Worm (Caenorhabditis elegans): ENCODE results near the gene K09C4.2.

K09C4.2 gene

ce11 chrX:3289183-3289582 lies 7.1 kb upstream of the K09C4.2 start, which contains the start of gene K09C4.4:
Gene K09C4.4, plus strand, starts transcription at chrX:3289483.
- TF ChIP-seq sea-1 (GFP tag; conservative IDR thresholded peaks at IDR 0.05): no peak
- no peak for TF ChIP-seq hmbx-1 (tag; optimal IDR thresholded peaks at IDR 0.05)
- no peak for TF ChIP-seq F13C5.2 (tag; optimal IDR thresholded peaks at IDR 0.05)
- no peak for TF ChIP-seq aly-1 (tag; optimal IDR thresholded peaks at IDR 0.05)
- no peak for TF ChIP-seq pes-1 (GFP tag; IDR thresholded peaks at IDR 0.05)
- no peak for TF ChIP-seq ceh-13 (GFP tag; optimal IDR thresholded peaks at IDR 0.05)
- no peak for TF ChIP-seq hmg-4 (GFP tag; optimal IDR thresholded peaks at IDR 0.05)
- no peak for TF ChIP-seq hnd-1 (tag; optimal IDR thresholded peaks at IDR 0.05)

- no peak for TF ChIP-seq tbx-11 (GFP tag; IDR thresholded peaks at IDR 0.05)
- no peak for TF ChIP-seq tbx-37 (GFP tag; conservative IDR thresholded peaks at IDR 0.05)
Measured at ce11 chrX:3290147-3290546, 6.1 kb upstream of the K09C4.2 start.

- TF ChIP-seq tbx-37 (GFP tag; conservative IDR thresholded peaks at IDR 0.05): no peak
Measured at ce11 chrX:3291948-3292347, 4.3 kb upstream of the K09C4.2 start.

DNA sequence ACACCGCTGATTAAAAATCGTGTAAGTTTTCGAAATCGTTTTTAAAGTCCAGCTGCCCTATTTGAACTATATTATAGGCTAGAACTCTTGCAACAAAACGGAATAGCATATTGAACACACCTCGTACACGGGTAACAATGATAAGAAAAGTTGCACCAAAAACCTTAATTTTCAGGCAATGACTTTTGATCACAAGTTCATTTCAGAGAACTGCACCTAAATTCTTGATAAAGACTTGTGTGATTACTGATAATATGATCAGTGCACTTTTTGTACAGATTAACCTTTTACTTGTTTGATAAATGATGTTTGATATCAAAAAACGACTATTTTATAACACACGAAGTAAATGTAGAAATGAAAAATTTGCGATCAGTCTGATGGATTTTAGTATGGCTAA lies 1.5 kb downstream of the K09C4.2 start:
- TF ChIP-seq sea-1 (GFP tag; conservative IDR thresholded peaks at IDR 0.05): no peak

ce11 chrX:3298582-3298981 lies 2.3 kb downstream of the K09C4.2 start, which contains the start of gene K09C4.1:
Gene K09C4.1, plus strand, starts transcription at chrX:3298882.
- TF ChIP-seq ets-7 (tag; optimal IDR thresholded peaks at IDR 0.05): no peak
- TF ChIP-seq F13C5.2 (tag; optimal IDR thresholded peaks at IDR 0.05): no peak
- TF ChIP-seq flt-1 (GFP tag; IDR thresholded peaks at IDR 0.05): no peak
- no peak for TF ChIP-seq scrt-1 (GFP tag; IDR thresholded peaks at IDR 0.05)
- no peak for TF ChIP-seq pes-1 (GFP tag; IDR thresholded peaks at IDR 0.05)
- no peak for TF ChIP-seq sea-1 (GFP tag; conservative IDR thresholded peaks at IDR 0.05)
- TF ChIP-seq ceh-36 (tag; optimal IDR thresholded peaks at IDR 0.05): no peak

DNA sequence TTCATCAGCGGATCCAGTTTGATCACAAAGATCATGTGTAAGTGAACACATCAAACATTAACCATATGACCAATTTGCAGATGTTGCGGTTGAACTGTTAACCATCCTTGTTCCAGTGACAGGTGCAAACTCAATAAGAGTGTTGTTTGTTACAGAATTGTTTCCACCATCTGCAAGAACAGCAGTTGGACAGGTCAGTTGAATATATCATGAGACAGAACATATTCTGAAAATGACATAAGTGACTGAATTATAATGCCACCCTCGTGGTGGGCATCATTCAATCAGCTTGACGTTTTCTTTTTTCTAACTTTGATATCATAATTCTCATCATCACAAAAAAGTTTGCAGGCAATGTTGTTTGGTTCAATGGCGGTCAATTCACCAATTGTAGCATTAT lies 4.3 kb downstream of the K09C4.2 start:
- no peak for TF ChIP-seq ceh-13 (GFP tag; optimal IDR thresholded peaks at IDR 0.05)
- TF ChIP-seq flt-1 (GFP tag; IDR thresholded peaks at IDR 0.05): no peak
- no peak for TF ChIP-seq F13C5.2 (tag; optimal IDR thresholded peaks at IDR 0.05)
- no peak for TF ChIP-seq scrt-1 (GFP tag; IDR thresholded peaks at IDR 0.05)

DNA sequence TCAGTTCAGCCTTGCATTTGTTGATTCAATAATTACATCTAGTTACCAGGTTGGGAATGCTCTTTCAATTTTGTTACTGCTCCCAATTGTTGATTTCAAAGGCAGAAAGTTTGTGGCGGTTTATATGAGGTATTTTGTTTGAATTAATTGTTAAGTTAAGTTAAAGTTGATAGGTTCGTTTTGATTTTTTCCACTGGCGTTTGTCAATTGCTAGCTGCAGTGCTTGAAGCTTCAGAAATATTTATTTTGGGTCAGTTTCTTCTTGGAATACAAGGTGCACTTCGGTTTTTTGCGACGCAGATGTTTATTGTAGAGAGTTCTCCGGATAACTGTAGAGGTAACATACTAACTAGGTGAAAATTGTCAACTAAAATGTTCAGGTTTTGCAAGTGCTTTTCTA lies 5.5 kb downstream of the K09C4.2 start, which contains the start of gene F11D5.5:
F11D5.5 (plus strand) TSS at position 301 of the 400 bp plus-strand sequence.
- TF ChIP-seq ceh-13 (GFP tag; optimal IDR thresholded peaks at IDR 0.05): no peak

DNA sequence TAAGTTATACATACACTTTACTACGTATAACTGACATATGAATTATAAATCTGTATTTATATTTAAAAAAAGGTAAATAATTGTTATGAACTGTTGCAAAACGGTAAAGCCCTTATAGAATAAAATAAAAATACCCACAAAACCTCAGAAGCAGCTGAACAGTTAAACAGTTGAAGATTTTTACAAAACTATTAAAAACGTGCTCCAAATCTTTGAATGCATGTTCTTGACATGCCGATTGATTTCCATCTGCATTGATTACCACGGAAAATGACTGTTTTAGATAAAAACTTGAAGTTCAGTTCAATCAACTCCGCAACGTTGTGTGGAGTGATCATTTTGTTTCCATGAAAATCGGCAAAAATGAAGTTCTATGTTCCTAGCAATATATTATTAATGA lies 7.8 kb downstream of the K09C4.2 start, which contains the start of gene F11D5.7:
F11D5.7 (plus strand) TSS at position 301 of the 400 bp plus-strand sequence.
- TF ChIP-seq ama-1 (optimal IDR thresholded peaks at IDR 0.05) (no peak), hmbx-1 (tag; optimal IDR thresholded peaks at IDR 0.05) (no peak), tra-4 (tag; optimal IDR thresholded peaks at IDR 0.05) (no peak), flt-1 (GFP tag; IDR thresholded peaks at IDR 0.05) (no peak), aly-1 (tag; optimal IDR thresholded peaks at IDR 0.05) (no peak), pes-1 (GFP tag; IDR thresholded peaks at IDR 0.05) (no peak), F13C5.2 (tag; optimal IDR thresholded peaks at IDR 0.05) (no peak), ceh-13 (GFP tag; optimal IDR thresholded peaks at IDR 0.05) (no peak), ets-7 (tag; optimal IDR thresholded peaks at IDR 0.05) (no peak), scrt-1 (GFP tag; IDR thresholded peaks at IDR 0.05) (no peak), tbx-11 (GFP tag; IDR thresholded peaks at IDR 0.05) (no peak), sea-1 (GFP tag; conservative IDR thresholded peaks at IDR 0.05) (no peak), ceh-36 (tag; optimal IDR thresholded peaks at IDR 0.05) (no peak), hnd-1 (tag; optimal IDR thresholded peaks at IDR 0.05) (no peak), hmg-4 (GFP tag; optimal IDR thresholded peaks at IDR 0.05) (no peak)

DNA sequence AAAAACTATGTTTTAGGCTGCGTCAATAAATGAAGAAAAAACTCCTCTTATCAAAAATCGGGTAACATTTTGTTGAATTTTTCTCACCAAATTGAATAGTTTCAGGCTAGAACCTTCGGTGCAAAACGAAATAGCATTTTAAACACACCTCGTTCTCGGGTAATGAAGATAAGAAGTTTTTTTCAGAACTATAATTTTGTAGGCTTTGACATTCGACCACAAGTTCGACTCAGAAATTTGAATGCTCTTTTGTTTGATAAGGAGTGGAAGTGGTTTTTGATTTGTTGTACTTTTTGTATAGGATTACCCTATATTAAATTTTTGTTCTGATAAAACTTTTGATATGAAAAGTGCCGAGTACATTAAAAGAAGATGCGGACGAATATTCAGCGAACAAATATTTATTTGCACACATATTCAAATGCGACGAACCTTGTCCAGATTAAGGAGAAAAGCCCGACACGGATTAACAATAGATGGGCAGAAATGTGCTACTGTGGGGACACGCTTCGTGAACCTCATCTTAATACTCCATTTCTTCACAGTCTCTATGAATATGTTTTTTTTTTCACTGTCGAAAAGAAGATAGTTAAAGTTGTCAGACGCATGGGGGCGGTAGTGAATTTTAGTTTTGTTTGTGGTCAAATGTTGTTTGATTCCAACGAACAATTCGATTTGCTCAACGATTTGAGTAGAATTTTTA lies 10.5 kb downstream of the K09C4.2 start:
- TF ChIP-seq aly-1 (tag; optimal IDR thresholded peaks at IDR 0.05) (no peak), hmg-4 (GFP tag; optimal IDR thresholded peaks at IDR 0.05) (no peak), hnd-1 (tag; optimal IDR thresholded peaks at IDR 0.05) (no peak), ceh-36 (tag; optimal IDR thresholded peaks at IDR 0.05) (no peak), scrt-1 (GFP tag; IDR thresholded peaks at IDR 0.05) (no peak), hmbx-1 (tag; optimal IDR thresholded peaks at IDR 0.05) (no peak), tbx-37 (GFP tag; conservative IDR thresholded peaks at IDR 0.05) (no peak), tra-4 (tag; optimal IDR thresholded peaks at IDR 0.05) (no peak)

DNA sequence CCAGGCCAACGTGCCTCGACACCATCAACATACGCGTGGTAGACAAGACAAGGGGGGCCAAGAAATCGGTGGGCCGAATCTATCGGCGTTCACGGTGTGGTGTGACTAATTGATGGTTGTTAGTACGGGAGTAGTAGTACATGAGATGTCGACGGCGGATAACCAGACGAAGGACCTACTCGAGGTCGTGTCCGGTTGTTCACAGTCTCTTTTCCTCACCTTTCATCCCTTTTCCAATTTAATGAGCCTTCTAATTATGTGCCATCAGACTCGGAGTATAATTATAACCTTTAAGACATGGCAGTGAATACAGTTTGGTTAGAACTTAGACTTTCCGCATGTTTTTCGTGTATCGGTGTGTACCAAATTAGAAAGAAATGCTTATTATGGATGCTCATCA lies 14.4 kb downstream of the K09C4.2 start:
- TF ChIP-seq flt-1 (GFP tag; IDR thresholded peaks at IDR 0.05) (no peak), B0310.2 (tag; optimal IDR thresholded peaks at IDR 0.05) (no peak)

Data from whole organism, early embryonic.